Worm (Caenorhabditis elegans): ENCODE measurements around the gene F53F4.4.

The F53F4.4 gene

ce11 chrV:13593083-13593482, at the start of gene F53F4.4:
F53F4.4 (plus strand) TSS chrV:13593383.
- TF ChIP-seq ztf-29 (GFP tag; IDR thresholded peaks at IDR 0.05) = no peak
- no peak for TF ChIP-seq med-1 (GFP tag; optimal IDR thresholded peaks at IDR 0.05; ENCODE audit: insufficient read depth)
- TF ChIP-seq flt-1 (GFP tag; IDR thresholded peaks at IDR 0.05) = no peak
- TF ChIP-seq tab-1 (GFP tag; IDR thresholded peaks at IDR 0.05) = no peak
- no peak for TF ChIP-seq ztf-23 (GFP tag; IDR thresholded peaks at IDR 0.05)
- no peak for TF ChIP-seq T22C8.4 (GFP tag; IDR thresholded peaks at IDR 0.05)
- TF ChIP-seq ref-1 (GFP tag; conservative IDR thresholded peaks at IDR 0.05) = no peak
- no peak for TF ChIP-seq cog-1 (tag; optimal IDR thresholded peaks at IDR 0.05)
- TF ChIP-seq klf-2 (GFP tag; conservative IDR thresholded peaks at IDR 0.05) = no peak

- TF ChIP-seq tab-1 (GFP tag; IDR thresholded peaks at IDR 0.05) = no peak
- no peak for TF ChIP-seq klf-2 (GFP tag; conservative IDR thresholded peaks at IDR 0.05)
- TF ChIP-seq cog-1 (tag; optimal IDR thresholded peaks at IDR 0.05) = no peak
- no peak for TF ChIP-seq ztf-29 (GFP tag; IDR thresholded peaks at IDR 0.05)
Observed at ce11 chrV:13551601-13552000, 41.6 kb upstream of the F53F4.4 start, which contains the start of the genes C56A3.4 and C56A3.5. C56A3.4 (minus strand) TSS chrV:13551754. C56A3.5 (plus strand) TSS chrV:13551967.

DNA sequence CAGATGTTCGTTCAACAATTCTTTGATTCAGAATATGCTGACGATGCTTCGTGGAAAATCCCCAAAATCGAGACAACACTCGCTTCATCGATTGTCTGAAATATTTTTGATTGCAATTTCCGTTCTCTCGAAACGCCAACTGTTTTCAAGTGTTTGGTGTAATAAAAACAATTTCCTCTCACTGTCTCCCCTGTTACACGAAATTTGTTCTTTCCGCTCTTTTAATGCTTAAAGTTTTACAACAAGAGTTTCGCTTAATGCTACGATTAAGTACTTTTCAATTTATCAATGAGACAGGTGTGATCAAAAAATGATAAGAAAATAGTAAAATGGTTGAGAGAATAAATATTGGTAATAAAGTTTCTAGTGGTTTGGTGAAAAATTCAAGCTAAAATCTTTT, 36.9 kb upstream of the F53F4.4 start, which contains the start of gene C56A3.6:
TSS of gene C56A3.6 (minus strand) at position 101 of the 400 bp plus-strand sequence.
- TF ChIP-seq flt-1 (GFP tag; IDR thresholded peaks at IDR 0.05) (no peak), ztf-23 (GFP tag; IDR thresholded peaks at IDR 0.05) (no peak), med-1 (GFP tag; optimal IDR thresholded peaks at IDR 0.05; ENCODE audit: insufficient read depth) (no peak), ztf-29 (GFP tag; IDR thresholded peaks at IDR 0.05) (no peak)

ce11 chrV:13556746-13557145, 36.4 kb upstream of the F53F4.4 start, which contains the start of gene cav-2:
cav-2 (plus strand) TSS chrV:13557104.
- TF ChIP-seq klf-2 (GFP tag; conservative IDR thresholded peaks at IDR 0.05) = peak; percentile 56; the same call in 1 of the 2 replicates
- no peak for TF ChIP-seq ztf-29 (GFP tag; IDR thresholded peaks at IDR 0.05)
- no peak for TF ChIP-seq ref-1 (GFP tag; conservative IDR thresholded peaks at IDR 0.05)
- no peak for TF ChIP-seq T22C8.4 (GFP tag; IDR thresholded peaks at IDR 0.05)
- TF ChIP-seq ztf-23 (GFP tag; IDR thresholded peaks at IDR 0.05) = peak; percentile 73
- no peak for TF ChIP-seq med-1 (GFP tag; optimal IDR thresholded peaks at IDR 0.05; ENCODE audit: insufficient read depth)
- peak; percentile 3 for TF ChIP-seq cog-1 (tag; optimal IDR thresholded peaks at IDR 0.05)
- no peak for TF ChIP-seq tab-1 (GFP tag; IDR thresholded peaks at IDR 0.05)
- peak; percentile 87 for TF ChIP-seq flt-1 (GFP tag; IDR thresholded peaks at IDR 0.05)

- no peak for TF ChIP-seq flt-1 (GFP tag; IDR thresholded peaks at IDR 0.05)
- TF ChIP-seq cog-1 (tag; optimal IDR thresholded peaks at IDR 0.05) = no peak
- no peak for TF ChIP-seq ztf-29 (GFP tag; IDR thresholded peaks at IDR 0.05)
- no peak for TF ChIP-seq ztf-23 (GFP tag; IDR thresholded peaks at IDR 0.05)
- no peak for TF ChIP-seq T22C8.4 (GFP tag; IDR thresholded peaks at IDR 0.05)
- TF ChIP-seq klf-2 (GFP tag; conservative IDR thresholded peaks at IDR 0.05) = no peak
- no peak for TF ChIP-seq tab-1 (GFP tag; IDR thresholded peaks at IDR 0.05)
- TF ChIP-seq med-1 (GFP tag; optimal IDR thresholded peaks at IDR 0.05; ENCODE audit: insufficient read depth) = no peak
- TF ChIP-seq ref-1 (GFP tag; conservative IDR thresholded peaks at IDR 0.05) = no peak
Observed at ce11 chrV:13559978-13560377, 33.2 kb upstream of the F53F4.4 start, which contains the start of gene C56A3.8. C56A3.8 (plus strand) TSS chrV:13560278.

- TF ChIP-seq cog-1 (tag; optimal IDR thresholded peaks at IDR 0.05) (no peak), klf-2 (GFP tag; conservative IDR thresholded peaks at IDR 0.05) (no peak), T22C8.4 (GFP tag; IDR thresholded peaks at IDR 0.05) (no peak), ztf-23 (GFP tag; IDR thresholded peaks at IDR 0.05) (no peak), tab-1 (GFP tag; IDR thresholded peaks at IDR 0.05) (no peak), ref-1 (GFP tag; conservative IDR thresholded peaks at IDR 0.05) (no peak), flt-1 (GFP tag; IDR thresholded peaks at IDR 0.05) (no peak), med-1 (GFP tag; optimal IDR thresholded peaks at IDR 0.05; ENCODE audit: insufficient read depth) (no peak), ztf-29 (GFP tag; IDR thresholded peaks at IDR 0.05) (no peak)
Observed at ce11 chrV:13562748-13563147, 30.4 kb upstream of the F53F4.4 start.

- TF ChIP-seq ref-1 (GFP tag; conservative IDR thresholded peaks at IDR 0.05) (no peak), flt-1 (GFP tag; IDR thresholded peaks at IDR 0.05) (no peak), tab-1 (GFP tag; IDR thresholded peaks at IDR 0.05) (no peak), ztf-23 (GFP tag; IDR thresholded peaks at IDR 0.05) (no peak), med-1 (GFP tag; optimal IDR thresholded peaks at IDR 0.05; ENCODE audit: insufficient read depth) (no peak), cog-1 (tag; optimal IDR thresholded peaks at IDR 0.05) (no peak), ztf-29 (GFP tag; IDR thresholded peaks at IDR 0.05) (no peak), klf-2 (GFP tag; conservative IDR thresholded peaks at IDR 0.05) (no peak), T22C8.4 (GFP tag; IDR thresholded peaks at IDR 0.05) (no peak)
Observed at ce11 chrV:13563841-13564240, 29.3 kb upstream of the F53F4.4 start, which contains the start of gene grl-17. grl-17 (minus strand) TSS chrV:13563941.

- TF ChIP-seq T22C8.4 (GFP tag; IDR thresholded peaks at IDR 0.05) = 0 out of 2 replicates have a peak, but pooled peaks have one; percentile 9
- TF ChIP-seq ztf-23 (GFP tag; IDR thresholded peaks at IDR 0.05) = no peak
Observed at ce11 chrV:13565197-13565596, 28.0 kb upstream of the F53F4.4 start.

DNA sequence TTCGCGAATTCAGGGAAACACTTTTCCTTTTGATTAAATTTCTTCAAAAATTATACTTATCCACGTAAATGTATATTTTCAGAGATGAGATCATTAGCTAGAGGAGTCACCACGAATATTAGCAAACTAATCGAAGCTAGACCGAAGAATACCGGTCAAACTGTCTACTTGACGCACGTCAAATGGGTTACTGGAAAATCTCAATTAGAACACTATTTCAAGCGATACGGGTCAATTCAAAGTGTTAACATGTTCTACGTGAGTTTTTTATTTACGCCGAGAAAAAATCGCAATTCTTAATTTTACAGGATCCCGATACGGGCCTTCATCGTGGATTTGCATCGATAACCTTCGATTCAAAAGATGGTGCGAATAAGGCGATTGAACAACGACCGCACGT, 27.4 kb upstream of the F53F4.4 start, which contains the start of gene slrp-1:
TSS of gene slrp-1 (plus strand) at position 83 of the 400 bp plus-strand sequence.
- TF ChIP-seq cog-1 (tag; optimal IDR thresholded peaks at IDR 0.05) = no peak
- TF ChIP-seq flt-1 (GFP tag; IDR thresholded peaks at IDR 0.05) = no peak
- no peak for TF ChIP-seq T22C8.4 (GFP tag; IDR thresholded peaks at IDR 0.05)
- no peak for TF ChIP-seq tab-1 (GFP tag; IDR thresholded peaks at IDR 0.05)
- no peak for TF ChIP-seq med-1 (GFP tag; optimal IDR thresholded peaks at IDR 0.05; ENCODE audit: insufficient read depth)
- no peak for TF ChIP-seq ref-1 (GFP tag; conservative IDR thresholded peaks at IDR 0.05)
- no peak for TF ChIP-seq klf-2 (GFP tag; conservative IDR thresholded peaks at IDR 0.05)
- no peak for TF ChIP-seq ztf-29 (GFP tag; IDR thresholded peaks at IDR 0.05)
- TF ChIP-seq ztf-23 (GFP tag; IDR thresholded peaks at IDR 0.05) = no peak

DNA sequence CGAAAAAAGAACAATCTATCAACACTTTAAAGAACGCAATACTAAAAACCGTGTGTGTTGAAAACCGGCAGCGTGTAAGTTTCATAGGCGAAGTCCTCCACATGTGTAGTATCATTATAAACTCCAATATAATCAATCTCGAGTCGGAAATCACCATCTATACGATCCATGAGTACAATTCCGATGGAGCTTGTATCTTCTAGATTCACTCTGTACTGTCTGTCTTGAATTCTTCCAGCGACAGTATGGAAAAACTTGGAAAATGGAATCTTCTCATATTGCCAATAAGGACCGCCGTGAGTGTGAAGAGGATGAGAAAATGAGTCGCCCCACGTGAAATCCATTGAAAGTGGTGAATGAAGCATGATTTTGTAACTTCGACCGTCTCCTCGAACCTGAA, 26.2 kb upstream of the F53F4.4 start:
- TF ChIP-seq ztf-23 (GFP tag; IDR thresholded peaks at IDR 0.05) (no peak), ztf-29 (GFP tag; IDR thresholded peaks at IDR 0.05) (no peak), tab-1 (GFP tag; IDR thresholded peaks at IDR 0.05) (no peak), cog-1 (tag; optimal IDR thresholded peaks at IDR 0.05) (no peak), ref-1 (GFP tag; conservative IDR thresholded peaks at IDR 0.05) (no peak), med-1 (GFP tag; optimal IDR thresholded peaks at IDR 0.05; ENCODE audit: insufficient read depth) (no peak), klf-2 (GFP tag; conservative IDR thresholded peaks at IDR 0.05) (no peak), flt-1 (GFP tag; IDR thresholded peaks at IDR 0.05) (no peak), T22C8.4 (GFP tag; IDR thresholded peaks at IDR 0.05) (no peak)

All from whole organism, midembryonic.